Worm (Caenorhabditis elegans) whole organism, L2 larva: ENCODE measurements around the gene msp-10.

Experiments used
- crh-2 ChIP-seq: sonication (generic microtip); optimal IDR thresholded peaks from 2 replicates; lab custom pipeline; 2017; ENCODE audit warnings: missing biosample characterization, missing genetic modification characterization
- mab-5 ChIP-seq: fragments of 150-350 bp; optimal IDR thresholded peaks from 2 replicates; lab custom pipeline; 2014; ENCODE audit warnings: missing biosample characterization, missing genetic modification characterization

DNA sequence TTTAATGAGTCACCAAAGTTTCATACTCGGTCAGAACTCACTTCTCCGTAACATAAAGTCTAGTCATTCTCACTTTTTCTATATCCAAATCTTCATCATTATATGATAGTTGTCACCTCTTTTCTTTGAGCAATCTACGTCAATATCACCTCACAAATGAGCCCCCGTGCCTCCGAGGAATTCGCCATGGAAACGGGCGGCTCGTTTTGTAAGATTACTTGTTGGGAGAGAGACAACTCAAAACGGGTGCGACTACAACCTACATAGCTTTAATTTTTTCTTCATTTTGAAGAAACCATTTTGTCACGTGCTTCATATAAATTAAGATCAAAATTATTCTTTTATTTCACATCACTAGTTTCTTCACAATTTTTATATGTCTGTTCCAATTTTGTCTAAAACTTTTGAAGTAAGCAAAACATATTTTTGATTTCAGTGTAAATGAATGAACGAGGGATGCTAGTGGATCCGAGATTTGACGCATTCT is 41.5 kb downstream of the msp-10 start, which contains the start of gene nhr-4:
- TF ChIP-seq crh-2 (no peak), mab-5 (tag; lab: Kevin White, UChicago) (no peak)
